Fruit fly (Drosophila melanogaster): ENCODE measurements around the gene CG17544.

The CG17544 gene

dm6 chr2L:19425765-19426329, 27.6 kb upstream of the CG17544 start (continued):
- TF ChIP-seq CG9609 (GFP tag; optimal IDR thresholded peaks at IDR 0.05) = peak; percentile 38
- peak; percentile 65; the same call in 1 of the 2 replicates for TF ChIP-seq klu (GFP tag; IDR thresholded peaks at IDR 0.05)
- TF ChIP-seq sqz (GFP tag; optimal IDR thresholded peaks at IDR 0.05) = no peak
- no peak for TF ChIP-seq Dp (GFP tag; optimal IDR thresholded peaks at IDR 0.05)
- TF ChIP-seq Myb (GFP tag; optimal IDR thresholded peaks at IDR 0.05) = no peak
- TF ChIP-seq phol (tag; optimal IDR thresholded peaks at IDR 0.05) = peak; percentile 75
- TF ChIP-seq chn (GFP tag; optimal IDR thresholded peaks at IDR 0.05) = peak; percentile 37
- TF ChIP-seq CG12659 (GFP tag; optimal IDR thresholded peaks at IDR 0.05) = peak; percentile 59
- TF ChIP-seq toy (GFP tag; IDR thresholded peaks at IDR 0.05) = peak; percentile 71
- TF ChIP-seq nom (GFP tag; optimal IDR thresholded peaks at IDR 0.05) = no peak
- TF ChIP-seq nmo (GFP tag; optimal IDR thresholded peaks at IDR 0.05) = peak; percentile 74
- no peak for TF ChIP-seq CG7357 (GFP tag; IDR thresholded peaks at IDR 0.05)
- TF ChIP-seq Spps (tag; optimal IDR thresholded peaks at IDR 0.05) = no peak
- TF ChIP-seq nerfin-1 (tag; optimal IDR thresholded peaks at IDR 0.05) = peak; percentile 91
- TF ChIP-seq CG16779 (GFP tag; IDR thresholded peaks at IDR 0.05) = no peak
- TF ChIP-seq Jarid2 (GFP tag; optimal IDR thresholded peaks at IDR 0.05) = peak; percentile 22
- no peak for TF ChIP-seq CG2202 (tag; optimal IDR thresholded peaks at IDR 0.05)
- TF ChIP-seq ase (GFP tag; IDR thresholded peaks at IDR 0.05) = peak; percentile 75; the same call in 2 of the 3 replicates
- peak; percentile 64 for TF ChIP-seq CG13624 (GFP tag; optimal IDR thresholded peaks at IDR 0.05)
- TF ChIP-seq CG6175 (GFP tag; IDR thresholded peaks at IDR 0.05) = 0 out of 3 replicates have a peak, but pooled peaks have one; percentile 12
- TF ChIP-seq CG1602 (GFP tag; optimal IDR thresholded peaks at IDR 0.05) = peak; percentile 48
- peak; percentile 46 for TF ChIP-seq salm (tag; optimal IDR thresholded peaks at IDR 0.05)
- peak; percentile 76 for TF ChIP-seq HHEX (GFP tag; optimal IDR thresholded peaks at IDR 0.05)
- no peak for TF ChIP-seq Scr (GFP tag; IDR thresholded peaks at IDR 0.05; ENCODE audit: partially characterized antibody)
- TF ChIP-seq Rfx (GFP tag; IDR thresholded peaks at IDR 0.05) = peak; percentile 86
- peak; percentile 86 for TF ChIP-seq kni (GFP tag; optimal IDR thresholded peaks at IDR 0.05)
- no peak for TF ChIP-seq pita (GFP tag; optimal IDR thresholded peaks at IDR 0.05)
- TF ChIP-seq Chrac-16 (GFP tag; optimal IDR thresholded peaks at IDR 0.05) = peak; percentile 63
- no peak for TF ChIP-seq hth (optimal IDR thresholded peaks at IDR 0.05)
- TF ChIP-seq ssp (GFP tag; IDR thresholded peaks at IDR 0.05) = peak; percentile 27; the same call in 1 of the 2 replicates
- TF ChIP-seq CG42726 (GFP tag; IDR thresholded peaks at IDR 0.05; ENCODE audit: partially characterized antibody) = 0 out of 2 replicates have a peak, but pooled peaks have one; percentile 15
- TF ChIP-seq CG17829 (tag; optimal IDR thresholded peaks at IDR 0.05) = peak; percentile 73
- peak; percentile 13 for TF ChIP-seq jumu (GFP tag; optimal IDR thresholded peaks at IDR 0.05)
- TF ChIP-seq ind (GFP tag; optimal IDR thresholded peaks at IDR 0.05) = peak; percentile 76
- peak; percentile 66 for TF ChIP-seq CG8924 (tag; optimal IDR thresholded peaks at IDR 0.05)
- peak; percentile 9 for TF ChIP-seq CG4617 (GFP tag; optimal IDR thresholded peaks at IDR 0.05; ENCODE audit: borderline replicate concordance)
- TF ChIP-seq CG10654 (GFP tag; optimal IDR thresholded peaks at IDR 0.05) = peak; percentile 35

DNA sequence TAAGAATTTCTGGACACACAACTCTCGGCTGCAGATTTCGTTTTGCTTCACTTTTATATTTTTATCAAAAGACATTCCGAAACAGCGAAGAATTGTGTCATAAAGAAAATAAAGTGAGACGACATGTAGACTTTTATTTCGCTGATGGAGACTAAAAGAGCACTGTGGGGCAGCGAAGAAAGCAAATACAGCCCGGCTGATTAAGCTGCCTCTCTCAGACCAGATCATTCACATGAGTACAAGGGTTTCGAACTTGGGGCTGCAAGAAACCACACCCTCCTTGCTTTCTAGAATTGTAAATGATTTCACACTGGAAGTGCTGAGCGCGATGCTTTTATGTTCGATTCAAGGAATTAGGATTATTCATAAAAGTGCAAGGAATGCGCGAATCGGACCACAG, 26.8 kb upstream of the CG17544 start:
- TF ChIP-seq Bgb (GFP tag; IDR thresholded peaks at IDR 0.05; ENCODE audit: partially characterized antibody) (0 out of 2 replicates have a peak, but pooled peaks have one; percentile 24), Med (GFP tag) (peak; percentile 61), CG18619 (GFP tag; optimal IDR thresholded peaks at IDR 0.05) (no peak), Drgx (GFP tag; IDR thresholded peaks at IDR 0.05) (no peak), sd (tag; optimal IDR thresholded peaks at IDR 0.05) (peak; percentile 34), nom (GFP tag; optimal IDR thresholded peaks at IDR 0.05) (peak; percentile 50), chinmo (GFP tag; IDR thresholded peaks at IDR 0.05; ENCODE audit: partially characterized antibody) (0 out of 4 replicates have a peak, but pooled peaks have one; percentile 39)
